Worm (Caenorhabditis elegans) whole organism, L4 larva: ENCODE results near the gene lsm-1.

Source experiments
- D1046.2 ChIP-seq: fragments of 200-800 bp; sonication (Bioruptor generic); IDR thresholded peaks from 2 replicates; pipeline ENCODE4 v1.3.6; 2022; ENCODE audit warnings: missing genetic modification characterization, missing compliant biosample characterization
- F26F4.8 ChIP-seq: fragments of 200-800 bp; sonication (Bioruptor generic); conservative IDR thresholded peaks from 2 replicates; pipeline ENCODE4 v1.3.6; 2022; ENCODE audit warnings: missing genetic modification characterization, missing compliant biosample characterization
- F37D6.2 ChIP-seq: sonication (generic microtip); optimal IDR thresholded peaks from 2 replicates; lab custom pipeline; 2016; ENCODE audit warnings: mild to moderate bottlenecking, missing genetic modification characterization, missing compliant biosample characterization
- F49E8.2 ChIP-seq: sonication (generic microtip); optimal IDR thresholded peaks from 2 replicates; lab custom pipeline; 2016; ENCODE audit warnings: missing compliant biosample characterization, mild to moderate bottlenecking, missing genetic modification characterization, borderline replicate concordance
- T20F7.1 ChIP-seq: fragments of 200-800 bp; sonication (Bioruptor generic); optimal IDR thresholded peaks from 2 replicates; lab custom pipeline; 2018; ENCODE audit warnings: mild to moderate bottlenecking, missing genetic modification characterization, missing compliant biosample characterization
- Y48G9A.11 ChIP-seq: fragments of 200-800 bp; sonication (Bioruptor generic); IDR thresholded peaks from 2 replicates; pipeline ENCODE4 v1.3.6; 2022; ENCODE audit warnings: missing genetic modification reagents, missing genetic modification characterization, missing compliant biosample characterization
- aha-1 ChIP-seq: fragments of 150-350 bp; peaks from one replicate; lab custom pipeline; 2014; ENCODE audit warnings: missing biosample characterization, missing genetic modification characterization
- aly-2 ChIP-seq: sonication (generic microtip); optimal IDR thresholded peaks from 2 replicates; lab custom pipeline; 2018; ENCODE audit warnings: missing biosample characterization, missing genetic modification characterization
- ama-1 ChIP-seq: fragments of 150-350 bp; optimal IDR thresholded peaks from 2 replicates; lab custom pipeline; 2014; ENCODE audit warnings: inconsistent platforms, mixed read lengths
- arid-1 ChIP-seq: fragments of 200-800 bp; sonication (Bioruptor generic); conservative IDR thresholded peaks from 2 replicates; pipeline ENCODE4 v1.3.6; 2022; ENCODE audit warnings: missing genetic modification reagents, missing genetic modification characterization, missing compliant biosample characterization
- attf-4 ChIP-seq: sonication (generic microtip); optimal IDR thresholded peaks from 3 replicates; lab custom pipeline; 2017; ENCODE audit warnings: missing biosample characterization, missing genetic modification characterization
- ceh-28 ChIP-seq: fragments of 150-350 bp; optimal IDR thresholded peaks from 2 replicates; lab custom pipeline; 2014; ENCODE audit warnings: missing biosample characterization, missing genetic modification reagents, missing genetic modification characterization
- ctbp-1 ChIP-seq: fragments of 200-800 bp; sonication (Bioruptor generic); IDR thresholded peaks from 2 replicates; pipeline ENCODE4 v1.3.6; 2022; ENCODE audit warnings: missing genetic modification reagents, missing genetic modification characterization, missing compliant biosample characterization
- daf-12 ChIP-seq: fragments of 150-350 bp; optimal IDR thresholded peaks from 2 replicates; lab custom pipeline; 2014; ENCODE audit warnings: missing biosample characterization, missing genetic modification reagents, missing genetic modification characterization
- dmd-6 ChIP-seq: fragments of 200-800 bp; sonication (Bioruptor generic); IDR thresholded peaks from 2 replicates; pipeline ENCODE4 v1.3.6; 2022; ENCODE audit warnings: missing genetic modification reagents, missing genetic modification characterization, missing compliant biosample characterization
- dpl-1 ChIP-seq: fragments of 150-350 bp; optimal IDR thresholded peaks from 2 replicates; lab custom pipeline; 2014; ENCODE audit warnings: missing biosample characterization, missing genetic modification reagents, missing genetic modification characterization
- dve-1 ChIP-seq: sonication (generic microtip); optimal IDR thresholded peaks from 2 replicates; lab custom pipeline; 2017; ENCODE audit warnings: antibody characterized with exemption, mild to moderate bottlenecking, missing genetic modification characterization, missing compliant biosample characterization; ENCODE audit not compliant: insufficient read depth
- egl-43 ChIP-seq: fragments of 200-800 bp; sonication (Bioruptor generic); IDR thresholded peaks from 2 replicates; pipeline ENCODE4 v1.3.6; 2022; ENCODE audit warnings: missing genetic modification reagents, missing genetic modification characterization, missing compliant biosample characterization
- hif-1 ChIP-seq, 2 experiments: sonication (generic microtip); optimal IDR thresholded peaks; 2 replicates each; lab custom pipeline; 2016 to 2017; ENCODE audit warnings: missing compliant biosample characterization in 2 of 2, missing genetic modification characterization in 2 of 2, missing genetic modification reagents in 2 of 2, missing genotype in 2 of 2, mild to moderate bottlenecking in 1 of 2
- hlh-30 ChIP-seq: sonication (generic microtip); optimal IDR thresholded peaks from 2 replicates; lab custom pipeline; 2017; ENCODE audit warnings: antibody characterized with exemption, mild to moderate bottlenecking, missing genetic modification characterization, missing compliant biosample characterization; ENCODE audit not compliant: insufficient read depth
- lin-1 ChIP-seq: fragments of 200-800 bp; sonication (Bioruptor generic); IDR thresholded peaks from 2 replicates; pipeline ENCODE4 v1.3.6; 2022; ENCODE audit warnings: missing genetic modification reagents, missing genetic modification characterization, missing compliant biosample characterization
- lin-29 ChIP-seq: fragments of 200-800 bp; sonication (Bioruptor generic); IDR thresholded peaks from 2 replicates; pipeline ENCODE4 v1.3.6; 2022; ENCODE audit warnings: missing genetic modification reagents, missing genetic modification characterization, missing compliant biosample characterization
- lin-38 ChIP-seq: fragments of 200-800 bp; sonication (Bioruptor generic); IDR thresholded peaks from 2 replicates; pipeline ENCODE4 v1.3.6; 2022; ENCODE audit warnings: missing genetic modification reagents, missing genetic modification characterization, missing compliant biosample characterization
- lsy-2 ChIP-seq, 2 experiments: fragments of 150-350 bp in 1 of 2; sonication (generic microtip) in 1 of 2; optimal IDR thresholded peaks; 2 replicates each; lab custom pipeline; 2014 to 2017; ENCODE audit warnings: missing biosample characterization in 2 of 2, missing genetic modification characterization in 2 of 2
- mdl-1 ChIP-seq, 2 experiments: fragments of 150-350 bp in 1 of 2; sonication (generic microtip) in 1 of 2; optimal IDR thresholded peaks; 2 replicates each; lab custom pipeline; 2014 to 2017; ENCODE audit warnings: missing biosample characterization in 2 of 2, missing genetic modification characterization in 2 of 2
- mes-2 ChIP-seq: sonication (generic microtip); optimal IDR thresholded peaks from 2 replicates; lab custom pipeline; 2016; ENCODE audit warnings: missing genotype, mild to moderate bottlenecking, missing genetic modification characterization, missing compliant biosample characterization; ENCODE audit not compliant: poor library complexity, severe bottlenecking
- mxl-2 ChIP-seq: fragments of 200-800 bp; sonication (Bioruptor generic); conservative IDR thresholded peaks from 2 replicates; pipeline ENCODE4 v1.3.6; 2022; ENCODE audit warnings: missing genetic modification reagents, missing genetic modification characterization, missing compliant biosample characterization
- nhr-10 ChIP-seq: fragments of 150-350 bp; optimal IDR thresholded peaks from 2 replicates; lab custom pipeline; 2014; ENCODE audit warnings: missing biosample characterization, missing genetic modification characterization
- nhr-42 ChIP-seq: fragments of 200-800 bp; sonication (Bioruptor generic); IDR thresholded peaks from 2 replicates; pipeline ENCODE4 v1.3.6; 2022; ENCODE audit warnings: missing genetic modification characterization, missing compliant biosample characterization
- nhr-48 ChIP-seq: sonication (generic microtip); optimal IDR thresholded peaks from 2 replicates; lab custom pipeline; 2016; ENCODE audit warnings: mild to moderate bottlenecking, missing genetic modification characterization, missing compliant biosample characterization
- nhr-77 ChIP-seq: fragments of 150-350 bp; optimal IDR thresholded peaks from 2 replicates; lab custom pipeline; 2014; ENCODE audit warnings: missing biosample characterization, missing genetic modification characterization
- pha-4 ChIP-seq, 2 experiments: fragments of 150-350 bp in 1 of 2; fragments of 200-800 bp in 1 of 2; sonication (Bioruptor generic) in 1 of 2; IDR thresholded peaks in 1 of 2; optimal IDR thresholded peaks in 1 of 2; 2 replicates each; pipeline versions ENCODE4 v1.3.6 to Lab custom; 2014 to 2022; ENCODE audit warnings: missing genetic modification characterization in 2 of 2, missing genetic modification reagents in 2 of 2, missing biosample characterization in 1 of 2, missing compliant biosample characterization in 1 of 2
- php-3 ChIP-seq: fragments of 200-800 bp; sonication (Bioruptor generic); IDR thresholded peaks from 2 replicates; pipeline ENCODE4 v1.3.6; 2022; ENCODE audit warnings: missing genetic modification reagents, missing genetic modification characterization, missing compliant biosample characterization
- saeg-2 ChIP-seq: fragments of 200-800 bp; sonication (Bioruptor generic); IDR thresholded peaks from 2 replicates; pipeline ENCODE4 v1.3.6; 2022; ENCODE audit warnings: missing genetic modification reagents, missing genetic modification characterization, missing compliant biosample characterization
- snpc-4 ChIP-seq: fragments of 150-350 bp; optimal IDR thresholded peaks from 2 replicates; lab custom pipeline; 2014; ENCODE audit warnings: missing biosample characterization, missing genetic modification characterization
- spr-3 ChIP-seq: fragments of 200-800 bp; sonication (Bioruptor generic); optimal IDR thresholded peaks from 2 replicates; lab custom pipeline; 2018; ENCODE audit warnings: mild to moderate bottlenecking, missing genetic modification characterization, missing compliant biosample characterization
- tag-97 ChIP-seq: fragments of 200-800 bp; sonication (Bioruptor generic); IDR thresholded peaks from 2 replicates; pipeline ENCODE4 v1.3.6; 2022; ENCODE audit warnings: missing genetic modification characterization, missing compliant biosample characterization
- tra-1 ChIP-seq: fragments of 200-800 bp; sonication (Bioruptor generic); IDR thresholded peaks from 2 replicates; pipeline ENCODE4 v1.3.6; 2022; ENCODE audit warnings: missing genetic modification reagents, missing genetic modification characterization, missing compliant biosample characterization
- unc-62 ChIP-seq, 3 experiments: fragments of 150-350 bp in 1 of 3; sonication (generic microtip); optimal IDR thresholded peaks in 2 of 3; peaks in 1 of 3; 1 replicate in 1 of 3; 2 replicates in 2 of 3; lab custom pipeline; 2014 to 2017; ENCODE audit warnings: missing biosample characterization in 3 of 3, missing genetic modification characterization in 3 of 3, missing genetic modification reagents in 3 of 3, missing genotype in 1 of 3
- vab-7 ChIP-seq: fragments of 200-800 bp; sonication (Bioruptor generic); IDR thresholded peaks from 2 replicates; pipeline ENCODE4 v1.3.6; 2022; ENCODE audit warnings: missing genetic modification reagents, missing genetic modification characterization, missing compliant biosample characterization
- zfp-2 ChIP-seq: sonication (generic microtip); optimal IDR thresholded peaks from 2 replicates; lab custom pipeline; 2016; ENCODE audit warnings: mild to moderate bottlenecking, missing genetic modification characterization, missing compliant biosample characterization
- zip-11 ChIP-seq: fragments of 200-800 bp; sonication (Bioruptor generic); IDR thresholded peaks from 2 replicates; pipeline ENCODE4 v1.3.6; 2022; ENCODE audit warnings: missing genetic modification characterization, missing compliant biosample characterization

lsm-1 gene

DNA sequence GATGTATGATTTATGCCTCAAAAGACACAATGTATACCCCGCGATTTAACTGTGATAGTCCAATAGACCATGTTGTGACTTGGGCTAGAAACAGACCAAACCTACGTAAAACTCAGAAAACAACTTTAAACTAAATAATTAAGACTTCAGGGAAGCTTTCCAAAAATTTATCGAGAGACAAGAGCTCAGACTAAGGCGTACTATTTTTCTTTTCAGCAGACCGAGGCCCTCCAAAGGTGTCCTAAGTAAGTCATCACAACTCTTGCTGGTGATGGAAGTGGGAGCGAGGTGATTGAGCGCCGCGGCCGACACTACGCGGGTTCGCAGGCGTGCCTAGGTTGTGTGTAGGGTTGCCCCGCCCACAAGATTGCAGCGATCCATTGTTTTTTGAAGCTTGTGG lies 40.3 kb downstream of the lsm-1 start (continued):
- TF ChIP-seq snpc-4 (tag; lab: Kevin White, UChicago), result peak; percentile 92
- TF ChIP-seq php-3 (GFP tag; lab: Robert Waterston, UW), result 0 out of 2 replicates have a peak, but pooled peaks have one; percentile 27
- no peak for TF ChIP-seq zip-11 (GFP tag; lab: Robert Waterston, UW)
- peak; percentile 15 for TF ChIP-seq aly-2
- TF ChIP-seq egl-43 (GFP tag; lab: Robert Waterston, UW), result peak; percentile 85
- no peak for TF ChIP-seq F37D6.2 (tag; lab: Kevin White, UChicago)
- no peak for TF ChIP-seq mxl-2 (GFP tag; lab: Robert Waterston, UW)
- no peak for TF ChIP-seq tag-97
- TF ChIP-seq T20F7.1, result no peak
- TF ChIP-seq nhr-48 (tag; lab: Kevin White, UChicago), result peak; percentile 51
- TF ChIP-seq Y48G9A.11, result peak; percentile 64
- no peak for TF ChIP-seq F26F4.8
- TF ChIP-seq spr-3 (GFP tag; lab: Kevin White, UChicago), result peak; percentile 55
- TF ChIP-seq lin-1, result peak; percentile 46; the same call in 1 of the 2 replicates
- TF ChIP-seq ama-1 (lab: Kevin White, UChicago), result peak; percentile 96

DNA sequence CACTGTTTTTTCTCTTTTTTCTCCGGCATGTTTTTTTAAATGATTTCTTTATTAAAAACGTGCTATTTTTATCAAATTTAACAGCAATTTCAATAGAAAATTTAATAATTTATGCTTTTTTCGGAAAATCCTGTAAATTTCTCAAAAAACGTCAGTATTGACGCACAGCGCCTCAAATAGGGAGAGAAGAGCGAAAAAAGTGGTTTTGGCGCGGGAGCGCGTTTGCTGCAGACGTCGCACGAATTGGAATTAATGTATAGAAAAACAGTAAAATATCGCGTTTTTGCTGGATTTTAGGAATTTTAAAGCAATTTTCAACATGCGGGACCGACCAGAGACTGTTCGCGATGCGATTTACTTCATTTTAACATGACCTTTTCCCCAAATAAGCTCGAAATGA lies 42.1 kb downstream of the lsm-1 start:
- peak; percentile 87 for TF ChIP-seq lin-38

DNA sequence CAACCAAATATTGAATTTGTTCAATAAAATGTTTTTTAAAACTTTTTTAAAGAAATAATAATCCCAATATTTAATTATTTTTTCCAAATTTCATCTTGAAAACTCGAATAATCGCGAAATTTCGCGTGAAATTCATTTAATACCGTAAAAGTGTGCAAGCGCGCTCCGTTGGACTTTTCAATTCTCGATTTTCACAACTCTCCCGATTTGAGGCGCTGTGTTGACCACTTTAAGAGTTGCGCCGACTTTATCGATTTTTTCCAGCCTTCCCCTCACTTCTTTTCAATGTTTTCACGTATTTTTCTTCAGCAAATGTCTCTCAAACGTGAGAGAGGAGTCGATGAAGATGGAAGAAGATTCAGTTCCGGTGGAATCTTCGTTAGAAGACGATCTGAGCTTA lies 43.7 kb downstream of the lsm-1 start:
- TF ChIP-seq lin-38, result peak; percentile 61

DNA sequence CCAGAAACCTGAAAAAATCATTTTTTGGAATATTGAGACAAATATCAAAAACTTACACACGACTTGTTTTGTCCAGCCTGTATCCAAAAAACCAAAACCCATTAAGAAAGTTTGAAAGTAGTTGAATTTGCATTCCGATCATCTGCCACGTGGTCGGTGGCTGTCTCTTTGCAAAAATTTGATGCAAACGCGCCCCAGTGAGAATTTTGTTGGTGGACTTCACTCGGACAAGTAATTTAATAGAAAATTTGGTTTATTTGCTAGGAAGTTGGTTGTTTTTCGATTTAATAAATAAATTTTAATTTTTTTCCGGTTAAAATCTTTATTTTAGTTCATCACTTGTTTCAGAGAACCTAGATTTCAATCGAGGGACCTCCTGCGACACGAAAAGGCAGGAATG lies 48.6 kb downstream of the lsm-1 start:
- TF ChIP-seq zfp-2 (tag; lab: Kevin White, UChicago) (no peak), ceh-28 (tag; lab: Kevin White, UChicago) (no peak), lsy-2 (tag; optimal IDR thresholded peaks at IDR 0.05; lab: Kevin White, UChicago) (peak in 1 of 2 experiments; percentile 12), spr-3 (GFP tag; lab: Kevin White, UChicago) (no peak), lin-38 (peak; percentile 87), mes-2 (tag; lab: Kevin White, UChicago) (peak; percentile 64), nhr-10 (no peak), ctbp-1 (GFP tag; lab: Robert Waterston, UW) (no peak), pha-4 (GFP tag; IDR thresholded peaks at IDR 0.05; lab: Robert Waterston, UW) (no peak), pha-4 (tag; optimal IDR thresholded peaks at IDR 0.05; lab: Kevin White, UChicago) (no peak), dve-1 (peak; percentile 13), nhr-77 (tag; lab: Kevin White, UChicago) (peak; percentile 8), mdl-1 (tag; optimal IDR thresholded peaks at IDR 0.05; lab: Kevin White, UChicago) (peak in 1 of 2 experiments; percentile 21)

DNA sequence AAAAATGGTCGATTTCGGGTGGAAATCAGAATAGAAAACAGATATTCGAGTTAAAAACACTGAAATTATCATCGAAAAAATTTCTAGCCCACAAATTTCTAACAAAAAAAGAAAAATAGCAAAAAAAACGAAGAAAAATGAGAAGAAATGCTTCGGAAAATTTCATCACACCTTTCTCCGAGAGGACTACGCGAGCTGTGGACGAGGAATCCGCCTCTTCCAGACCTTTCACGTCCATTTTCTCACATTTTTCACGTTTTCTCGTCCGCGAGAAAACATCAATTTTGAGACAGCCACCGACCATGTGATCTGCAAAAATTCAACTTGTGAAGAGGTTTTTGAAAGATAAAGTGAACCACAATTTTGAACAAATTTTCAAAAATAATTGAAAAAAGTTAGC lies 49.7 kb downstream of the lsm-1 start:
- TF ChIP-seq saeg-2 (GFP tag; lab: Robert Waterston, UW) (no peak), D1046.2 (GFP tag; lab: Robert Waterston, UW) (no peak), nhr-10 (no peak), nhr-42 (no peak), ama-1 (lab: Kevin White, UChicago) (no peak), F37D6.2 (tag; lab: Kevin White, UChicago) (no peak), mes-2 (tag; lab: Kevin White, UChicago) (peak; percentile 90), dpl-1 (GFP tag; lab: Kevin White, UChicago) (no peak), unc-62 (GFP tag; optimal IDR thresholded peaks at IDR 0.05 in 1 of 2; lab: Kevin White, UChicago) (peak in 1 of 2 experiments; percentile 41), unc-62 (tag; optimal IDR thresholded peaks at IDR 0.05; lab: Kevin White, UChicago) (no peak), lin-29 (no peak), dmd-6 (no peak), tag-97 (no peak), hif-1 (tag; optimal IDR thresholded peaks at IDR 0.05; lab: Kevin White, UChicago) (peak in 1 of 2 experiments; percentile 51), daf-12 (tag; lab: Kevin White, UChicago) (no peak), hlh-30 (tag; lab: Kevin White, UChicago) (peak; percentile 37), vab-7 (GFP tag; lab: Robert Waterston, UW) (no peak), tra-1 (GFP tag; lab: Robert Waterston, UW) (no peak), aha-1 (tag; lab: Kevin White, UChicago) (peak; percentile 98), lsy-2 (tag; optimal IDR thresholded peaks at IDR 0.05; lab: Kevin White, UChicago) (peak in 1 of 2 experiments; percentile 7), F49E8.2 (no peak), attf-4 (no peak), arid-1 (GFP tag; lab: Robert Waterston, UW) (no peak), mdl-1 (tag; optimal IDR thresholded peaks at IDR 0.05; lab: Kevin White, UChicago) (no peak)
